Fruit fly (Drosophila melanogaster): Measurements from ENCODE around the gene CG6790.
A peak's percentile ranks its signal among the peaks of the same experiment; 100 is the strongest.

dm6 chr3R:11562326-11563109, 16.0 kb downstream of the CG6790 start:
- TF ChIP-seq Mnt (GFP tag; optimal IDR thresholded peaks at IDR 0.05): peak; percentile 89
- TF ChIP-seq Clk (GFP tag; optimal IDR thresholded peaks at IDR 0.05): peak; percentile 89
- TF ChIP-seq CG7045 (GFP tag; optimal IDR thresholded peaks at IDR 0.05): peak; percentile 88
- peak; percentile 86 for TF ChIP-seq cic (GFP tag; optimal IDR thresholded peaks at IDR 0.05)
- TF ChIP-seq ovo (GFP tag; optimal IDR thresholded peaks at IDR 0.05): peak; percentile 76
- peak; percentile 97 for TF ChIP-seq kay (GFP tag; ENCODE audit: borderline replicate concordance)
- peak; percentile 99 for TF ChIP-seq tj (GFP tag; optimal IDR thresholded peaks at IDR 0.05)
- TF ChIP-seq bab1 (GFP tag; optimal IDR thresholded peaks at IDR 0.05): peak; percentile 98
- no peak for TF ChIP-seq cnc (optimal IDR thresholded peaks at IDR 0.05)
- peak; percentile 89 for TF ChIP-seq CG1620 (GFP tag; optimal IDR thresholded peaks at IDR 0.05)
- peak; percentile 91 for TF ChIP-seq CG5204 (GFP tag; optimal IDR thresholded peaks at IDR 0.05)
